Fruit fly (Drosophila melanogaster) Kc167 (cell line): ENCODE data around the gene sing.

ENCODE experiments used
- Sin3A ChIP-seq: fragments of >200 bp; optimal IDR thresholded peaks from 2 replicates; lab custom pipeline; 2018; ENCODE audit warnings: missing external identifiers
- insv ChIP-seq: fragments of >200 bp; optimal IDR thresholded peaks from 3 replicates; lab custom pipeline; 2018; ENCODE audit warnings: missing external identifiers
- psq ChIP-seq: fragments of >200 bp; optimal IDR thresholded peaks from 2 replicates; lab custom pipeline; 2017; ENCODE audit warnings: missing external identifiers
- ttk ChIP-seq: sonication (Bioruptor generic); optimal IDR thresholded peaks from 2 replicates; lab custom pipeline; 2017; ENCODE audit warnings: missing external identifiers

dm6 chrX:16648435-16648781 is 30.7 kb upstream of the sing start:
- TF ChIP-seq ttk = no peak
- TF ChIP-seq insv (lab: Kevin White, UChicago) = no peak
- TF ChIP-seq Sin3A (lab: Kevin White, UChicago) = no peak
- TF ChIP-seq psq = no peak
